Fruit fly (Drosophila melanogaster): ENCODE results near the gene CHMP2B.
A peak's percentile ranks its signal among the peaks of the same experiment; 100 is the strongest.

The CHMP2B gene

dm6 chr3L:5133704-5134430 is 5.6 kb upstream of the CHMP2B start, which contains the start of gene Yod1 (continued):
- no peak for TF ChIP-seq C15 (GFP tag; IDR thresholded peaks at IDR 0.05)
- TF ChIP-seq pfk (GFP tag; optimal IDR thresholded peaks at IDR 0.05), result no peak
- TF ChIP-seq Hmx (GFP tag; optimal IDR thresholded peaks at IDR 0.05), result no peak
- no peak for TF ChIP-seq Side (GFP tag; optimal IDR thresholded peaks at IDR 0.05)
- TF ChIP-seq twi (tag; optimal IDR thresholded peaks at IDR 0.05), result no peak
- TF ChIP-seq lab (GFP tag; optimal IDR thresholded peaks at IDR 0.05), result no peak
- TF ChIP-seq hb (GFP tag; IDR thresholded peaks at IDR 0.05; ENCODE audit: partially characterized antibody), result peak; percentile 66; the same call in 2 of the 3 replicates
- TF ChIP-seq CG4282 (GFP tag; optimal IDR thresholded peaks at IDR 0.05), result no peak
- no peak for TF ChIP-seq Asciz (GFP tag; optimal IDR thresholded peaks at IDR 0.05)
- no peak for TF ChIP-seq scrt (GFP tag; optimal IDR thresholded peaks at IDR 0.05)
- TF ChIP-seq sim (GFP tag; IDR thresholded peaks at IDR 0.05), result no peak
- no peak for TF ChIP-seq CG16863 (GFP tag; optimal IDR thresholded peaks at IDR 0.05)
- TF ChIP-seq fd64A (GFP tag; optimal IDR thresholded peaks at IDR 0.05), result no peak
- no peak for TF ChIP-seq Doc2 (GFP tag; IDR thresholded peaks at IDR 0.05)
- no peak for TF ChIP-seq wdn (GFP tag; IDR thresholded peaks at IDR 0.05)
- TF ChIP-seq CG6791 (GFP tag; IDR thresholded peaks at IDR 0.05; ENCODE audit: partially characterized antibody), result peak; percentile 82
- TF ChIP-seq gro (GFP tag; optimal IDR thresholded peaks at IDR 0.05), result no peak
- no peak for TF ChIP-seq Sox102F (GFP tag; optimal IDR thresholded peaks at IDR 0.05)
- no peak for TF ChIP-seq CG12104 (GFP tag; optimal IDR thresholded peaks at IDR 0.05)
- no peak for TF ChIP-seq Jarid2 (GFP tag; optimal IDR thresholded peaks at IDR 0.05)
- TF ChIP-seq pita (GFP tag; optimal IDR thresholded peaks at IDR 0.05), result no peak
- peak; percentile 18 for TF ChIP-seq gem (tag; optimal IDR thresholded peaks at IDR 0.05)
- no peak for TF ChIP-seq ERR (GFP tag; optimal IDR thresholded peaks at IDR 0.05)
- no peak for TF ChIP-seq Hr51 (GFP tag; optimal IDR thresholded peaks at IDR 0.05)
- no peak for TF ChIP-seq cato (GFP tag; optimal IDR thresholded peaks at IDR 0.05; ENCODE audit: borderline replicate concordance)
- TF ChIP-seq Dp (GFP tag; optimal IDR thresholded peaks at IDR 0.05), result peak; percentile 96
- peak; percentile 78 for TF ChIP-seq CG14710 (tag; optimal IDR thresholded peaks at IDR 0.05)
- no peak for TF ChIP-seq tio (GFP tag; optimal IDR thresholded peaks at IDR 0.05)
- TF ChIP-seq CG13624 (GFP tag; optimal IDR thresholded peaks at IDR 0.05), result no peak
- TF ChIP-seq CG11093 (GFP tag; IDR thresholded peaks at IDR 0.05), result no peak
- TF ChIP-seq lbe (GFP tag; optimal IDR thresholded peaks at IDR 0.05), result peak; percentile 21
- TF ChIP-seq Ada2b (GFP tag; IDR thresholded peaks at IDR 0.05), result no peak
- TF ChIP-seq dm (GFP tag; optimal IDR thresholded peaks at IDR 0.05), result no peak
- peak; percentile 45; the same call in 1 of the 3 replicates for TF ChIP-seq zen2 (GFP tag; IDR thresholded peaks at IDR 0.05; ENCODE audit: partially characterized antibody)
- no peak for TF ChIP-seq CG5953 (GFP tag; IDR thresholded peaks at IDR 0.05)
- TF ChIP-seq CG1602 (GFP tag; optimal IDR thresholded peaks at IDR 0.05), result no peak
- TF ChIP-seq Dbx (GFP tag; IDR thresholded peaks at IDR 0.05), result no peak
- no peak for TF ChIP-seq cwo (GFP tag; optimal IDR thresholded peaks at IDR 0.05)
- TF ChIP-seq sima (GFP tag; optimal IDR thresholded peaks at IDR 0.05), result no peak
- TF ChIP-seq CG32532 (GFP tag; IDR thresholded peaks at IDR 0.05), result no peak
- TF ChIP-seq CG5180 (GFP tag; optimal IDR thresholded peaks at IDR 0.05), result no peak
- no peak for TF ChIP-seq CG12769 (tag; optimal IDR thresholded peaks at IDR 0.05)
- TF ChIP-seq CG3281 (GFP tag; optimal IDR thresholded peaks at IDR 0.05), result no peak
- peak; percentile 51 for TF ChIP-seq Lhr (GFP tag; optimal IDR thresholded peaks at IDR 0.05)
- peak; percentile 96 for TF ChIP-seq CG11560 (tag; IDR thresholded peaks at IDR 0.05)
- no peak for TF ChIP-seq CG11696 (GFP tag; IDR thresholded peaks at IDR 0.05)
- TF ChIP-seq zen (tag; optimal IDR thresholded peaks at IDR 0.05), result peak; percentile 1
- no peak for TF ChIP-seq zfh2 (GFP tag; optimal IDR thresholded peaks at IDR 0.05)
- peak; percentile 75 for TF ChIP-seq sens (GFP tag)

Data from whole organism, embryonic.